Fruit fly (Drosophila melanogaster) whole organism, adult: ENCODE results near the gene rtet.

Source experiments
- CG11617 ChIP-seq: fragments of 200-800 bp; sonication (Bioruptor generic); optimal IDR thresholded peaks from 2 replicates; lab custom pipeline; 2017; ENCODE audit warnings: mild to moderate bottlenecking, missing biosample characterization, missing genetic modification reagents, missing genetic modification characterization
- CG12768 ChIP-seq: fragments of 200-800 bp; sonication (Bioruptor generic); optimal IDR thresholded peaks from 2 replicates; lab custom pipeline; 2017; ENCODE audit warnings: missing biosample characterization, missing genetic modification characterization, mild to moderate bottlenecking, moderate library complexity, missing genetic modification reagents
- CG33017 ChIP-seq: fragments of 200-800 bp; sonication (Bioruptor generic); optimal IDR thresholded peaks from 2 replicates; lab custom pipeline; 2018; ENCODE audit warnings: missing biosample characterization, mild to moderate bottlenecking, missing genetic modification characterization, moderate library complexity
- Hr96 ChIP-seq: fragments of 200-800 bp; sonication (Bioruptor generic); optimal IDR thresholded peaks from 2 replicates; lab custom pipeline; 2016; ENCODE audit warnings: missing biosample characterization, missing genetic modification characterization
- kay ChIP-seq: fragments of 200-800 bp; sonication (Bioruptor generic); peaks from one replicate; lab custom pipeline; 2016; ENCODE audit warnings: missing biosample characterization, missing genetic modification characterization, borderline replicate concordance
- pad ChIP-seq: fragments of 200-800 bp; sonication (Bioruptor generic); optimal IDR thresholded peaks from 3 replicates; lab custom pipeline; 2017; ENCODE audit warnings: missing biosample characterization, missing genetic modification characterization, mild to moderate bottlenecking, moderate library complexity, missing genetic modification reagents
- toe ChIP-seq: fragments of 200-800 bp; sonication (Bioruptor generic); optimal IDR thresholded peaks from 2 replicates; lab custom pipeline; 2016; ENCODE audit warnings: missing biosample characterization, missing genetic modification characterization

DNA sequence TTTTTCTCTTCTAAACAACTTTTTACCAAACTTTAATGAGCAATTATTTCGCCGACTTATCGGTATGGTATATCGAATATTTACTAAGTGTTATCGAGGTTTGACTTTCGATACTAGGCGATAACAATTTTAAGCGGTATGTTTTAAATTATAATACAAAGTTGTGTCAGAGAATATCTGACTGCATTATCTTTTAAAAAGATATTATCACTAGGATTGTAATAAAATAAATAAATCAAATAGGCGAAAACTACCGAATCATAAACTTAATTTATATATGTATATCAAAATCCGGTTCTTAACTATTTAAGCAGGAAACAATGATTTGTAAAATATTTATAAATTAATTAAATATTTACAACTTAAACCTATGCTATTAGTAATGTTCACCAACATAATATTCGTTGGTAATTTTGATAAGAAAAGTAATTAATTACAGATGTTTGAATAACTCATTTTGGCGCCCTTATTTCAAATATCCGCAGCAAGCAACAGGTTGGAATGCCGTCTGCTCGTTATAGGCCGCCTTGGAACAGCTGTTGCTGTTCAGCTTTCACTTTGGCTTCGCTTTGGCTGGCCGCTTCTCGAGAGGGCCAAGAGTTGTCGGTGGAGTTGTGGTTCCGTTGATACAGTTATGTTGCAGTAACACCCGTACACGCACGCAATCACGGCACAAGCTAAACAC, at the start of gene rtet, which contains the start of gene Sec15:
- no peak for TF ChIP-seq kay
- no peak for TF ChIP-seq toe (GFP tag; lab: Kevin White, UChicago)
- TF ChIP-seq CG33017 = peak; percentile 21
- TF ChIP-seq Hr96 (GFP tag; lab: Kevin White, UChicago) = no peak
- peak; percentile 81 for TF ChIP-seq CG11617 (GFP tag; lab: Kevin White, UChicago)
- peak; percentile 51 for TF ChIP-seq CG12768
- peak; percentile 48 for TF ChIP-seq pad (GFP tag; lab: Kevin White, UChicago)
